Worm (Caenorhabditis elegans) whole organism, dauer: Measurements from ENCODE around the gene col-69.

Experiments
- unc-62 ChIP-seq: sonication (generic microtip); optimal IDR thresholded peaks from 2 replicates; lab custom pipeline; 2017; ENCODE audit warnings: missing biosample characterization, missing genetic modification reagents, missing genetic modification characterization

col-69 gene

ce11 chrII:305645-306044 is at the start of gene col-69:
Gene col-69 (minus strand): TSS chrII:305745.
- no peak for TF ChIP-seq unc-62 (GFP tag; lab: Kevin White, UChicago)

ce11 chrII:354494-354893 is 48.9 kb upstream of the col-69 start:
- TF ChIP-seq unc-62 (GFP tag; lab: Kevin White, UChicago) = no peak

ce11 chrII:349749-350148 is 44.2 kb upstream of the col-69 start:
- TF ChIP-seq unc-62 (GFP tag; lab: Kevin White, UChicago) = no peak

ce11 chrII:347734-348133 is 42.2 kb upstream of the col-69 start, which contains the start of gene D1069.3:
Gene D1069.3 (minus strand): TSS chrII:347891.
- no peak for TF ChIP-seq unc-62 (GFP tag; lab: Kevin White, UChicago)

- TF ChIP-seq unc-62 (GFP tag; lab: Kevin White, UChicago) = no peak
Measured at ce11 chrII:341282-341681, 35.7 kb upstream of the col-69 start.

- TF ChIP-seq unc-62 (GFP tag; lab: Kevin White, UChicago) = no peak
Measured at ce11 chrII:340714-341113, 35.2 kb upstream of the col-69 start.

ce11 chrII:340224-340623 is 34.7 kb upstream of the col-69 start, which contains the start of gene clc-31:
Gene clc-31 (plus strand): TSS chrII:340524.
- TF ChIP-seq unc-62 (GFP tag; lab: Kevin White, UChicago) = no peak

- no peak for TF ChIP-seq unc-62 (GFP tag; lab: Kevin White, UChicago)
Measured at ce11 chrII:337233-337832, 31.8 kb upstream of the col-69 start, which contains the start of gene cpn-2. Gene cpn-2 (plus strand): TSS chrII:337782.

ce11 chrII:334828-335227 is 29.3 kb upstream of the col-69 start:
- TF ChIP-seq unc-62 (GFP tag; lab: Kevin White, UChicago) = no peak

- no peak for TF ChIP-seq unc-62 (GFP tag; lab: Kevin White, UChicago)
Measured at ce11 chrII:333853-334449, 28.4 kb upstream of the col-69 start.

- TF ChIP-seq unc-62 (GFP tag; lab: Kevin White, UChicago) = no peak
Measured at ce11 chrII:332419-332818, 26.9 kb upstream of the col-69 start, which contains the start of gene cbn-1. Gene cbn-1 (minus strand): TSS chrII:332519.

- no peak for TF ChIP-seq unc-62 (GFP tag; lab: Kevin White, UChicago)
Measured at ce11 chrII:325639-326350, 20.2 kb upstream of the col-69 start, which contains the start of gene sgcb-1. Gene sgcb-1 (plus strand): TSS chrII:326300.

- TF ChIP-seq unc-62 (GFP tag; lab: Kevin White, UChicago) = no peak
Measured at ce11 chrII:323048-323776, 17.7 kb upstream of the col-69 start, which contains the start of gene K01A2.10. Gene K01A2.10 (minus strand): TSS chrII:323098.

- TF ChIP-seq unc-62 (GFP tag; lab: Kevin White, UChicago) = no peak
Measured at ce11 chrII:321183-321582, 15.6 kb upstream of the col-69 start.

- TF ChIP-seq unc-62 (GFP tag; lab: Kevin White, UChicago) = no peak
Measured at ce11 chrII:320783-321182, 15.2 kb upstream of the col-69 start.

- no peak for TF ChIP-seq unc-62 (GFP tag; lab: Kevin White, UChicago)
Measured at ce11 chrII:319459-319858, 13.9 kb upstream of the col-69 start, which contains the start of gene far-7. Gene far-7 (plus strand): TSS chrII:319789.
